Worm (Caenorhabditis elegans) whole organism, midembryonic: ENCODE data around the gene fbxa-179.

Source experiments
- T22C8.4 ChIP-seq: fragments of 200-800 bp; sonication (Bioruptor generic); IDR thresholded peaks from 2 replicates; pipeline ENCODE4 v1.3.6; 2022; ENCODE audit warnings: missing genetic modification characterization, missing compliant biosample characterization
- cog-1 ChIP-seq: sonication (generic microtip); optimal IDR thresholded peaks from 2 replicates; lab custom pipeline; 2016; ENCODE audit warnings: missing genetic modification characterization, missing compliant biosample characterization
- flt-1 ChIP-seq: fragments of 200-800 bp; sonication (Bioruptor generic); IDR thresholded peaks from 2 replicates; pipeline ENCODE4 v1.3.6; 2022; ENCODE audit warnings: missing genetic modification characterization, missing compliant biosample characterization
- klf-2 ChIP-seq: fragments of 200-800 bp; sonication (Bioruptor generic); conservative IDR thresholded peaks from 2 replicates; pipeline ENCODE4 v1.3.6; 2022; ENCODE audit warnings: missing genetic modification reagents, missing genetic modification characterization, missing compliant biosample characterization
- med-1 ChIP-seq: sonication (generic microtip); optimal IDR thresholded peaks from 2 replicates; lab custom pipeline; 2017; ENCODE audit warnings: missing genetic modification characterization, mild to moderate bottlenecking, missing compliant biosample characterization, antibody characterized with exemption, missing genetic modification reagents; ENCODE audit not compliant: insufficient read depth
- ref-1 ChIP-seq: fragments of 200-800 bp; sonication (Bioruptor generic); conservative IDR thresholded peaks from 2 replicates; pipeline ENCODE4 v1.3.6; 2022; ENCODE audit warnings: missing genetic modification reagents, missing genetic modification characterization, missing compliant biosample characterization
- tab-1 ChIP-seq: fragments of 200-800 bp; sonication (Bioruptor generic); IDR thresholded peaks from 2 replicates; pipeline ENCODE4 v1.3.6; 2022; ENCODE audit warnings: missing genetic modification characterization, missing compliant biosample characterization
- ztf-23 ChIP-seq: fragments of 200-800 bp; sonication (Bioruptor generic); IDR thresholded peaks from 2 replicates; pipeline ENCODE4 v1.3.6; 2022; ENCODE audit warnings: missing genetic modification reagents, missing genetic modification characterization, missing compliant biosample characterization
- ztf-29 ChIP-seq: fragments of 200-800 bp; sonication (Bioruptor generic); IDR thresholded peaks from 2 replicates; pipeline ENCODE4 v1.3.6; 2022; ENCODE audit warnings: missing genetic modification reagents, missing genetic modification characterization, missing compliant biosample characterization

ce11 chrX:14430436-14430835, 17.8 kb upstream of the fbxa-179 start:
- TF ChIP-seq med-1 = no peak
- TF ChIP-seq cog-1 (tag; lab: Kevin White, UChicago) = no peak
- no peak for TF ChIP-seq ztf-29 (GFP tag; lab: Robert Waterston, UW)
- TF ChIP-seq ztf-23 (GFP tag; lab: Robert Waterston, UW) = no peak
- no peak for TF ChIP-seq flt-1
- TF ChIP-seq tab-1 (GFP tag; lab: Robert Waterston, UW) = no peak
- no peak for TF ChIP-seq T22C8.4 (GFP tag; lab: Robert Waterston, UW)
- no peak for TF ChIP-seq klf-2 (GFP tag; lab: Robert Waterston, UW)
- TF ChIP-seq ref-1 = no peak
